Fruit fly (Drosophila melanogaster) whole organism, embryonic: ENCODE measurements around the gene PH4alphaNE3.

Experiments used
- Ada2b ChIP-seq: fragments of 200-800 bp; sonication (Bioruptor generic); IDR thresholded peaks from 2 replicates; pipeline ENCODE4 v1.3.6; 2022; ENCODE audit warnings: missing biosample characterization, missing genetic modification characterization
- Atf6 ChIP-seq: fragments of 200-800 bp; sonication (Bioruptor generic); IDR thresholded peaks from 2 replicates; pipeline ENCODE4 v1.3.6; 2022; ENCODE audit warnings: missing biosample characterization, missing genetic modification characterization
- CG10431 ChIP-seq: fragments of 200-800 bp; sonication (Bioruptor generic); optimal IDR thresholded peaks from 3 replicates; lab custom pipeline; 2018; ENCODE audit warnings: missing biosample characterization, mild to moderate bottlenecking, missing genetic modification characterization
- CG10462 ChIP-seq: fragments of 200-800 bp; sonication (Bioruptor generic); optimal IDR thresholded peaks from 2 replicates; lab custom pipeline; 2016; ENCODE audit warnings: missing biosample characterization, missing genetic modification characterization
- CG11723 ChIP-seq: fragments of 200-800 bp; sonication (Bioruptor generic); optimal IDR thresholded peaks from 2 replicates; lab custom pipeline; 2017; ENCODE audit warnings: missing biosample characterization, mild to moderate bottlenecking, missing genetic modification characterization
- CG14014 ChIP-seq: fragments of 200-800 bp; sonication (Bioruptor generic); IDR thresholded peaks from 2 replicates; pipeline ENCODE4 v1.3.6; 2022; ENCODE audit warnings: missing biosample characterization, missing genetic modification characterization
- CG14050 ChIP-seq: fragments of 200-800 bp; sonication (Bioruptor generic); IDR thresholded peaks from 3 replicates; pipeline ENCODE4 v1.3.6; 2022; ENCODE audit warnings: missing biosample characterization, missing genetic modification characterization
- CG14710 ChIP-seq: fragments of 200-800 bp; sonication (Bioruptor generic); optimal IDR thresholded peaks from 3 replicates; lab custom pipeline; 2019; ENCODE audit warnings: missing biosample characterization, mild to moderate bottlenecking, missing genetic modification characterization, moderate library complexity
- CG16813 ChIP-seq: fragments of 200-800 bp; sonication (Bioruptor generic); IDR thresholded peaks from 3 replicates; pipeline ENCODE4 v1.3.6; 2022; ENCODE audit warnings: missing biosample characterization, missing genetic modification characterization; ENCODE audit not compliant: partially characterized antibody
- CG18011 ChIP-seq: fragments of 200-800 bp; sonication (Bioruptor generic); optimal IDR thresholded peaks from 2 replicates; lab custom pipeline; 2017; ENCODE audit warnings: missing biosample characterization, missing genetic modification characterization, mild to moderate bottlenecking, moderate library complexity, missing genotype
- CG18262 ChIP-seq: fragments of 200-800 bp; optimal IDR thresholded peaks from 3 replicates; lab custom pipeline; 2019; ENCODE audit warnings: missing biosample characterization, mild to moderate bottlenecking, missing genetic modification characterization, moderate library complexity
- CG3281 ChIP-seq: fragments of 200-800 bp; sonication (Bioruptor generic); optimal IDR thresholded peaks from 3 replicates; lab custom pipeline; 2017; ENCODE audit warnings: missing biosample characterization, mild to moderate bottlenecking, missing genetic modification characterization
- CG3838 ChIP-seq: fragments of 200-800 bp; sonication (Bioruptor generic); optimal IDR thresholded peaks from 3 replicates; lab custom pipeline; 2016; ENCODE audit warnings: missing biosample characterization, missing genetic modification characterization
- CG3847 ChIP-seq: fragments of 200-800 bp; sonication (Bioruptor generic); IDR thresholded peaks from 2 replicates; pipeline ENCODE4 v1.3.6; 2022; ENCODE audit warnings: missing biosample characterization, missing genetic modification characterization
- CG6854 ChIP-seq: fragments of 200-800 bp; sonication (Bioruptor generic); optimal IDR thresholded peaks from 3 replicates; lab custom pipeline; 2017; ENCODE audit warnings: missing biosample characterization, mild to moderate bottlenecking, missing genetic modification characterization
- CG7556 ChIP-seq: fragments of 200-800 bp; sonication (Bioruptor generic); optimal IDR thresholded peaks from 2 replicates; lab custom pipeline; 2017; ENCODE audit warnings: missing biosample characterization, mild to moderate bottlenecking, missing genetic modification characterization
- CG7963 ChIP-seq: fragments of 200-800 bp; sonication (Bioruptor generic); IDR thresholded peaks from 3 replicates; pipeline ENCODE4 v1.3.6; 2022; ENCODE audit warnings: missing biosample characterization, missing genetic modification characterization; ENCODE audit not compliant: partially characterized antibody
- CG8388 ChIP-seq: fragments of 200-800 bp; sonication (Bioruptor generic); optimal IDR thresholded peaks from 2 replicates; lab custom pipeline; 2019; ENCODE audit warnings: missing biosample characterization, mild to moderate bottlenecking, missing genetic modification characterization, moderate library complexity
- CG8478 ChIP-seq: fragments of >200 bp; optimal IDR thresholded peaks from 2 replicates; lab custom pipeline; 2018
- CG8924 ChIP-seq: fragments of 200-800 bp; optimal IDR thresholded peaks from 3 replicates; lab custom pipeline; 2019; ENCODE audit warnings: missing biosample characterization, mild to moderate bottlenecking, missing genetic modification characterization, moderate library complexity
- Camta ChIP-seq: fragments of 200-800 bp; sonication (Bioruptor generic); optimal IDR thresholded peaks from 2 replicates; lab custom pipeline; 2016; ENCODE audit warnings: missing biosample characterization, missing genetic modification characterization
- Dfd ChIP-seq, 2 experiments: fragments of >200 bp; optimal IDR thresholded peaks; 2 replicates each; lab custom pipeline; 2017; ENCODE audit warnings: missing biosample characterization in 2 of 2, missing genetic modification characterization in 2 of 2
- E2f2 ChIP-seq: fragments of 200-800 bp; sonication (Bioruptor generic); IDR thresholded peaks from 2 replicates; pipeline ENCODE4 v1.3.6; 2022; ENCODE audit warnings: missing biosample characterization, missing genetic modification characterization
- GATAe ChIP-seq: fragments of 200-800 bp; sonication (Bioruptor generic); conservative IDR thresholded peaks from 2 replicates; pipeline ENCODE4 v1.3.6; 2022; ENCODE audit warnings: missing biosample characterization, missing genetic modification characterization
- Hand ChIP-seq: fragments of 200-800 bp; sonication (Bioruptor generic); optimal IDR thresholded peaks from 2 replicates; lab custom pipeline; 2017; ENCODE audit warnings: mild to moderate bottlenecking, missing biosample characterization, missing genetic modification reagents, missing genetic modification characterization
- HmgZ ChIP-seq: fragments of 200-800 bp; sonication (Bioruptor generic); optimal IDR thresholded peaks from 2 replicates; lab custom pipeline; 2018; ENCODE audit warnings: missing biosample characterization, mild to moderate bottlenecking, missing genetic modification characterization
- Hmr ChIP-seq: fragments of 200-800 bp; sonication (Bioruptor generic); optimal IDR thresholded peaks from 3 replicates; lab custom pipeline; 2017; ENCODE audit warnings: mild to moderate bottlenecking, missing biosample characterization, missing genetic modification reagents, missing genetic modification characterization
- Hr3 ChIP-seq: fragments of 200-800 bp; sonication (Bioruptor generic); optimal IDR thresholded peaks from 3 replicates; lab custom pipeline; 2016; ENCODE audit warnings: missing biosample characterization, missing genetic modification characterization
- Side ChIP-seq: fragments of 200-800 bp; sonication (Bioruptor generic); optimal IDR thresholded peaks from 2 replicates; lab custom pipeline; 2016; ENCODE audit warnings: missing biosample characterization, missing genetic modification characterization
- ab ChIP-seq: fragments of 200-800 bp; sonication (Bioruptor generic); optimal IDR thresholded peaks from 2 replicates; lab custom pipeline; 2016; ENCODE audit warnings: missing biosample characterization, missing genetic modification characterization
- ara ChIP-seq: fragments of 200-800 bp; sonication (Bioruptor generic); IDR thresholded peaks from 2 replicates; pipeline ENCODE4 v1.3.6; 2022; ENCODE audit warnings: missing biosample characterization, missing genetic modification characterization
- chn ChIP-seq: fragments of 200-800 bp; sonication (Bioruptor generic); optimal IDR thresholded peaks from 2 replicates; lab custom pipeline; 2016; ENCODE audit warnings: missing biosample characterization, missing genetic modification characterization
- eyg ChIP-seq: fragments of 200-800 bp; sonication (Bioruptor generic); optimal IDR thresholded peaks from 3 replicates; lab custom pipeline; 2016; ENCODE audit warnings: missing biosample characterization, missing genetic modification characterization
- grn ChIP-seq: fragments of 200-800 bp; sonication (Bioruptor generic); optimal IDR thresholded peaks from 3 replicates; lab custom pipeline; 2017; ENCODE audit warnings: missing biosample characterization, missing genetic modification characterization
- jing ChIP-seq: fragments of 200-800 bp; sonication (Bioruptor generic); optimal IDR thresholded peaks from 2 replicates; lab custom pipeline; 2018; ENCODE audit warnings: missing biosample characterization, mild to moderate bottlenecking, missing genetic modification characterization
- klu ChIP-seq: fragments of 200-800 bp; sonication (Bioruptor generic); IDR thresholded peaks from 2 replicates; pipeline ENCODE4 v1.3.6; 2022; ENCODE audit warnings: missing biosample characterization, missing genetic modification characterization
- lbe ChIP-seq: fragments of 200-800 bp; sonication (Bioruptor generic); optimal IDR thresholded peaks from 2 replicates; lab custom pipeline; 2016; ENCODE audit warnings: missing biosample characterization, mild to moderate bottlenecking, missing genetic modification characterization
- lmd ChIP-seq: fragments of 200-800 bp; sonication (Bioruptor generic); IDR thresholded peaks from 2 replicates; pipeline ENCODE4 v1.3.6; 2022; ENCODE audit warnings: missing biosample characterization, missing genetic modification characterization
- maf-S ChIP-seq: fragments of 200-800 bp; sonication (Bioruptor generic); optimal IDR thresholded peaks from 2 replicates; lab custom pipeline; 2016; ENCODE audit warnings: missing biosample characterization, missing genetic modification characterization
- mld ChIP-seq: fragments of 200-800 bp; sonication (Bioruptor generic); IDR thresholded peaks from 3 replicates; pipeline ENCODE4 v1.3.6; 2022; ENCODE audit warnings: missing biosample characterization, missing genetic modification characterization; ENCODE audit not compliant: partially characterized antibody
- nerfin-2 ChIP-seq: fragments of 200-800 bp; sonication (Bioruptor generic); IDR thresholded peaks from 2 replicates; pipeline ENCODE4 v1.3.6; 2022; ENCODE audit warnings: missing biosample characterization, missing genetic modification characterization; ENCODE audit not compliant: partially characterized antibody
- pita ChIP-seq: fragments of 200-800 bp; sonication (Bioruptor generic); optimal IDR thresholded peaks from 2 replicates; lab custom pipeline; 2017; ENCODE audit warnings: missing biosample characterization, mild to moderate bottlenecking, missing genetic modification characterization
- schlank ChIP-seq: fragments of 200-800 bp; sonication (Bioruptor generic); optimal IDR thresholded peaks from 2 replicates; lab custom pipeline; 2018; ENCODE audit warnings: missing biosample characterization, mild to moderate bottlenecking, missing genetic modification characterization
- sens ChIP-seq: fragments of 200-800 bp; sonication (Bioruptor generic); peaks from one replicate; lab custom pipeline; 2016; ENCODE audit warnings: missing biosample characterization, missing genetic modification characterization
- slou ChIP-seq: fragments of 200-800 bp; sonication (Bioruptor generic); optimal IDR thresholded peaks from 3 replicates; lab custom pipeline; 2016; ENCODE audit warnings: missing biosample characterization, missing genetic modification characterization
- tgo ChIP-seq: fragments of 200-800 bp; sonication (Bioruptor generic); IDR thresholded peaks from 3 replicates; pipeline ENCODE4 v1.3.6; 2022; ENCODE audit warnings: missing biosample characterization, missing genetic modification characterization
- tio ChIP-seq: fragments of 200-800 bp; sonication (Bioruptor generic); optimal IDR thresholded peaks from 2 replicates; lab custom pipeline; 2017; ENCODE audit warnings: missing biosample characterization, missing genetic modification characterization, inconsistent platforms
- trem ChIP-seq: fragments of 200-800 bp; optimal IDR thresholded peaks from 3 replicates; lab custom pipeline; 2019; ENCODE audit warnings: missing biosample characterization, mild to moderate bottlenecking, missing genetic modification characterization, moderate library complexity
- vvl ChIP-seq: fragments of 200-800 bp; sonication (Bioruptor generic); IDR thresholded peaks from 2 replicates; pipeline ENCODE4 v1.3.6; 2022; ENCODE audit warnings: missing biosample characterization, missing genetic modification characterization
- zen2 ChIP-seq: fragments of 200-800 bp; sonication (Bioruptor generic); IDR thresholded peaks from 3 replicates; pipeline ENCODE4 v1.3.6; 2022; ENCODE audit warnings: missing biosample characterization, missing genetic modification characterization; ENCODE audit not compliant: partially characterized antibody

Gene PH4alphaNE3

DNA sequence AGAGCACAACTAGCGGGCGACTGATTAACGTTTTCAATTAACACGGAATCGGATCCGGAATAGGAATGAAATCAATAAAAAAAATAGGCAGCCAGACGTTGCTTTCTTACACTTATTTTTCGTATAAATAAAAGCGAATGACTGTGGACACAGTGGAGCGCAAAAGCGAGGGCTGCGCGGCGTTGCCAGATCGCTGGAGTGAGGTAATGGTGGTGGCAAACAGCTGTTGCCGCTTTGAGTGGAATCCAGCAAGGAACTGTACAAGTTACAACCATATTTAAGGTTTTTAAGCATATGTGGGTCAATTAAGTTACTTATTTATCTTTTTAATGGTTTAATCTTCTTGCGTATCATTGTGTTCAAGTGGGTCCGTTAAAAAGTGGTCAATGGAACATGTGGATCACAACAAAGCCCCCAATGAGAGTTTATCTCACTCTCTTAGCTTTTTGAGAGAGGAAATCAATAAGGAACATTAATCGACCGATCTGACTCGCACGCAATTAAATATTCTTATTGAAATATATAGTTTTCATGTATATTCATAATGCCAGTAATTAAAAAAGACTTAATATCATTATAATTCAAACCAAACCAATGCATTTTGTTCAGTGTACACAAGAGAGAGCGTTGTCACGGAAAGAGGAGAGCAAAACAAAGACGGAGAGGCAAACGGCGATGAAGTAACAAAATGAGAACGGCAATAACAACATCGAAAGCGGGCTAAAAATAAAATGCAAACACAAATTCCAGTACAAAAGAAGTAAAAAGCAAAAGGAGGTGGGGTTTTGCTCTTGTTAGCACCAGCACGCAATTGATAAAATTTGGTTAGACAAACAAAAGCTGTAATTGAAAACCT is 3.6 kb upstream of the PH4alphaNE3 start (continued):
- peak; percentile 93 for TF ChIP-seq Hmr (GFP tag; lab: Kevin White, UChicago)
- peak; percentile 86 for TF ChIP-seq Hr3 (GFP tag; lab: Kevin White, UChicago)
- TF ChIP-seq E2f2 (GFP tag; lab: Robert Waterston, UW): peak; percentile 78
- peak; percentile 66 for TF ChIP-seq schlank (tag; lab: Kevin White, UChicago)
- peak; percentile 93 for TF ChIP-seq CG8388 (GFP tag; lab: Kevin White, UChicago)
- TF ChIP-seq GATAe: peak; percentile 59; the same call in 1 of the 2 replicates
- peak; percentile 21 for TF ChIP-seq grn (GFP tag; lab: Kevin White, UChicago)
- no peak for TF ChIP-seq mld (GFP tag; lab: Robert Waterston, UW)
- no peak for TF ChIP-seq CG10431 (GFP tag; lab: Kevin White, UChicago)
- peak; percentile 95 for TF ChIP-seq tgo
- peak; percentile 77 for TF ChIP-seq trem
- TF ChIP-seq CG14050 (GFP tag; lab: Robert Waterston, UW): peak; percentile 93
- TF ChIP-seq sens (GFP tag; lab: Kevin White, UChicago): peak; percentile 98
- TF ChIP-seq eyg (GFP tag; lab: Kevin White, UChicago): peak; percentile 72
- TF ChIP-seq HmgZ: peak; percentile 86
- TF ChIP-seq slou (GFP tag; lab: Kevin White, UChicago): peak; percentile 70
- peak; percentile 77 for TF ChIP-seq CG11723 (GFP tag; lab: Kevin White, UChicago)
- TF ChIP-seq CG8478 (lab: Kevin White, UChicago): no peak
- no peak for TF ChIP-seq pita
- TF ChIP-seq CG3847 (GFP tag; lab: Robert Waterston, UW): peak; percentile 90
- peak; percentile 93 for TF ChIP-seq CG8924
- TF ChIP-seq CG18011 (GFP tag; lab: Kevin White, UChicago): peak; percentile 81
- TF ChIP-seq jing: peak; percentile 64
- TF ChIP-seq CG14014 (GFP tag; lab: Robert Waterston, UW): peak; percentile 93
- no peak for TF ChIP-seq ab
- peak; percentile 99 for TF ChIP-seq vvl
- TF ChIP-seq klu: peak; percentile 82
- peak; percentile 83 for TF ChIP-seq CG3838 (GFP tag; lab: Kevin White, UChicago)
- TF ChIP-seq CG6854 (GFP tag; lab: Kevin White, UChicago): peak; percentile 90
- peak; percentile 92 for TF ChIP-seq lbe (GFP tag; lab: Kevin White, UChicago)
- peak; percentile 87 for TF ChIP-seq Camta (GFP tag; lab: Kevin White, UChicago)
- no peak for TF ChIP-seq nerfin-2
- TF ChIP-seq Ada2b: peak; percentile 93
- TF ChIP-seq chn (GFP tag; lab: Kevin White, UChicago): peak; percentile 82
- peak; percentile 93 for TF ChIP-seq ara (GFP tag; lab: Robert Waterston, UW)
- TF ChIP-seq Hand (GFP tag; lab: Kevin White, UChicago): peak; percentile 83
- TF ChIP-seq Atf6 (GFP tag; lab: Robert Waterston, UW): peak; percentile 94
- TF ChIP-seq maf-S (GFP tag; lab: Kevin White, UChicago): peak; percentile 84
- peak; percentile 93 for TF ChIP-seq CG18262 (tag; lab: Kevin White, UChicago)
- TF ChIP-seq CG10462 (GFP tag; lab: Kevin White, UChicago): peak; percentile 74
- no peak for TF ChIP-seq zen2 (GFP tag; lab: Robert Waterston, UW)
- TF ChIP-seq CG14710 (tag; lab: Kevin White, UChicago): peak; percentile 81
- TF ChIP-seq lmd (GFP tag; lab: Robert Waterston, UW): peak; percentile 89
- TF ChIP-seq CG7963 (GFP tag; lab: Robert Waterston, UW): no peak
- TF ChIP-seq CG3281 (GFP tag; lab: Kevin White, UChicago): peak; percentile 92
- peak; percentile 89 for TF ChIP-seq Side (GFP tag; lab: Kevin White, UChicago)
- TF ChIP-seq tio (GFP tag; lab: Kevin White, UChicago): peak; percentile 84
- TF ChIP-seq CG7556: peak; percentile 95
- no peak for TF ChIP-seq CG16813 (GFP tag; lab: Robert Waterston, UW)
- no peak for TF ChIP-seq Dfd (GFP tag; optimal IDR thresholded peaks at IDR 0.05; lab: Kevin White, UChicago)
